Fruit fly (Drosophila melanogaster) whole organism, embryonic: ENCODE measurements around the gene CG14054.

ENCODE experiments used
- ATbp ChIP-seq: fragments of 200-800 bp; sonication (Bioruptor generic); optimal IDR thresholded peaks from 2 replicates; lab custom pipeline; 2017; ENCODE audit warnings: missing biosample characterization, mild to moderate bottlenecking, missing genetic modification characterization, missing genetic modification reagents
- Awh ChIP-seq: fragments of 200-800 bp; sonication (Bioruptor generic); IDR thresholded peaks from 2 replicates; pipeline ENCODE4, ENCODE4 v1.3.6; 2022; ENCODE audit warnings: missing biosample characterization, missing genetic modification characterization
- BtbVII ChIP-seq: fragments of 200-800 bp; sonication (Bioruptor generic); optimal IDR thresholded peaks from 3 replicates; lab custom pipeline; 2017; ENCODE audit warnings: missing biosample characterization, mild to moderate bottlenecking, missing genetic modification characterization
- CG10267 ChIP-seq: fragments of 200-800 bp; sonication (Bioruptor generic); optimal IDR thresholded peaks from 2 replicates; lab custom pipeline; 2018; ENCODE audit warnings: missing biosample characterization, mild to moderate bottlenecking, missing genetic modification characterization, moderate library complexity
- CG11560 ChIP-seq: fragments of 200-800 bp; sonication (Bioruptor generic); IDR thresholded peaks from 3 replicates; pipeline ENCODE4 v1.3.6; 2022; ENCODE audit warnings: missing biosample characterization, missing genetic modification characterization
- CG12236 ChIP-seq: fragments of 200-800 bp; sonication (Bioruptor generic); optimal IDR thresholded peaks from 2 replicates; lab custom pipeline; 2016; ENCODE audit warnings: missing biosample characterization, missing genetic modification characterization
- CG15696 ChIP-seq: fragments of 200-800 bp; sonication (Bioruptor generic); optimal IDR thresholded peaks from 2 replicates; lab custom pipeline; 2019; ENCODE audit warnings: missing biosample characterization, mild to moderate bottlenecking, missing genetic modification characterization, moderate library complexity
- CG17186 ChIP-seq: fragments of 200-800 bp; sonication (Bioruptor generic); optimal IDR thresholded peaks from 3 replicates; lab custom pipeline; 2017; ENCODE audit warnings: missing biosample characterization, missing genetic modification reagents, missing genetic modification characterization
- CG17385 ChIP-seq: fragments of 200-800 bp; sonication (Bioruptor generic); optimal IDR thresholded peaks from 3 replicates; lab custom pipeline; 2018; ENCODE audit warnings: missing biosample characterization, mild to moderate bottlenecking, missing genetic modification characterization
- CG18599 ChIP-seq: fragments of 200-800 bp; sonication (Bioruptor generic); optimal IDR thresholded peaks from 3 replicates; lab custom pipeline; 2017; ENCODE audit warnings: missing biosample characterization, missing genetic modification characterization, mild to moderate bottlenecking, moderate library complexity, missing genetic modification reagents
- CG2889 ChIP-seq: fragments of 200-800 bp; sonication (Bioruptor generic); IDR thresholded peaks from 3 replicates; pipeline ENCODE4 v1.3.6; 2022; ENCODE audit warnings: missing biosample characterization, missing genetic modification characterization
- CG3281 ChIP-seq: fragments of 200-800 bp; sonication (Bioruptor generic); optimal IDR thresholded peaks from 3 replicates; lab custom pipeline; 2017; ENCODE audit warnings: missing biosample characterization, mild to moderate bottlenecking, missing genetic modification characterization
- CG7372 ChIP-seq: fragments of 200-800 bp; sonication (Bioruptor generic); IDR thresholded peaks from 2 replicates; pipeline ENCODE4 v1.3.6; 2022; ENCODE audit warnings: missing biosample characterization, missing genetic modification characterization
- CG7556 ChIP-seq: fragments of 200-800 bp; sonication (Bioruptor generic); optimal IDR thresholded peaks from 2 replicates; lab custom pipeline; 2017; ENCODE audit warnings: missing biosample characterization, mild to moderate bottlenecking, missing genetic modification characterization
- CG7928 ChIP-seq: fragments of 200-800 bp; sonication (Bioruptor generic); optimal IDR thresholded peaks from 2 replicates; lab custom pipeline; 2017; ENCODE audit warnings: missing biosample characterization, mild to moderate bottlenecking, missing genetic modification characterization
- CG7987 ChIP-seq: fragments of 200-800 bp; sonication (Bioruptor generic); optimal IDR thresholded peaks from 2 replicates; lab custom pipeline; 2018; ENCODE audit warnings: missing biosample characterization, mild to moderate bottlenecking, missing genetic modification characterization, moderate library complexity
- CG8924 ChIP-seq: fragments of 200-800 bp; optimal IDR thresholded peaks from 3 replicates; lab custom pipeline; 2019; ENCODE audit warnings: missing biosample characterization, mild to moderate bottlenecking, missing genetic modification characterization, moderate library complexity
- CG9437 ChIP-seq: fragments of 200-800 bp; sonication (Bioruptor generic); optimal IDR thresholded peaks from 2 replicates; lab custom pipeline; 2018; ENCODE audit warnings: missing biosample characterization, mild to moderate bottlenecking, missing genetic modification characterization
- Dek ChIP-seq: fragments of 200-800 bp; sonication (Bioruptor generic); optimal IDR thresholded peaks from 3 replicates; lab custom pipeline; 2019; ENCODE audit warnings: missing biosample characterization, mild to moderate bottlenecking, missing genetic modification characterization, moderate library complexity
- Dip2 ChIP-seq: fragments of 200-800 bp; sonication (Bioruptor generic); IDR thresholded peaks from 2 replicates; pipeline ENCODE4 v1.3.6; 2022; ENCODE audit warnings: missing biosample characterization, missing genetic modification characterization
- Dref ChIP-seq: fragments of 200-800 bp; sonication (Bioruptor generic); IDR thresholded peaks from 2 replicates; pipeline ENCODE4 v1.3.6; 2022; ENCODE audit warnings: missing biosample characterization, missing genetic modification characterization
- E2f1 ChIP-seq: fragments of 200-800 bp; sonication (Bioruptor generic); IDR thresholded peaks from 2 replicates; pipeline ENCODE4 v1.3.6; 2022; ENCODE audit warnings: missing biosample characterization, missing genetic modification characterization
- Eip74EF ChIP-seq, 2 experiments: fragments of 200-800 bp in 1 of 2; fragments of >200 bp in 1 of 2; sonication (Bioruptor generic) in 1 of 2; optimal IDR thresholded peaks; 2 replicates each; lab custom pipeline; 2017 to 2019; ENCODE audit warnings: missing biosample characterization in 2 of 2, missing genetic modification characterization in 2 of 2, mild to moderate bottlenecking in 1 of 2, moderate library complexity in 1 of 2
- Elba2 ChIP-seq: fragments of 200-800 bp; sonication (Bioruptor generic); optimal IDR thresholded peaks from 3 replicates; lab custom pipeline; 2016; ENCODE audit warnings: missing biosample characterization, missing genetic modification characterization
- Gug ChIP-seq: fragments of 200-800 bp; sonication (Bioruptor generic); IDR thresholded peaks from 4 replicates; pipeline ENCODE4 v1.3.6; 2022; ENCODE audit warnings: missing biosample characterization, missing genetic modification characterization
- H2.0 ChIP-seq: fragments of 200-800 bp; sonication (Bioruptor generic); IDR thresholded peaks from 2 replicates; pipeline ENCODE4 v1.3.6; 2022; ENCODE audit warnings: missing biosample characterization, missing genetic modification characterization
- Kr ChIP-seq: fragments of 200-800 bp; sonication (Bioruptor generic); optimal IDR thresholded peaks from 2 replicates; lab custom pipeline; 2017; ENCODE audit warnings: missing biosample characterization, mild to moderate bottlenecking, missing genetic modification characterization
- NC2α ChIP-seq: fragments of 200-800 bp; sonication (Bioruptor generic); optimal IDR thresholded peaks from 2 replicates; lab custom pipeline; 2016; ENCODE audit warnings: missing biosample characterization, missing genetic modification characterization
- Nf-YB ChIP-seq: fragments of 200-800 bp; sonication (Bioruptor generic); optimal IDR thresholded peaks from 3 replicates; lab custom pipeline; 2019; ENCODE audit warnings: missing biosample characterization, mild to moderate bottlenecking, missing genetic modification characterization, moderate library complexity
- Poxn ChIP-seq: fragments of 200-800 bp; sonication (Bioruptor generic); IDR thresholded peaks from 2 replicates; pipeline ENCODE4 v1.3.6; 2022; ENCODE audit warnings: missing biosample characterization, missing genetic modification characterization
- Six4 ChIP-seq: fragments of 200-800 bp; sonication (Bioruptor generic); optimal IDR thresholded peaks from 2 replicates; lab custom pipeline; 2016; ENCODE audit warnings: missing biosample characterization, missing genetic modification characterization
- Usf ChIP-seq: fragments of 200-800 bp; sonication (Bioruptor generic); optimal IDR thresholded peaks from 2 replicates; lab custom pipeline; 2017; ENCODE audit warnings: missing genotype, missing biosample characterization, missing genetic modification characterization
- cato ChIP-seq: fragments of 200-800 bp; sonication (Bioruptor generic); optimal IDR thresholded peaks from 2 replicates; lab custom pipeline; 2016; ENCODE audit warnings: missing biosample characterization, missing genetic modification characterization, borderline replicate concordance
- caup ChIP-seq: fragments of 200-800 bp; sonication (Bioruptor generic); optimal IDR thresholded peaks from 3 replicates; lab custom pipeline; 2017; ENCODE audit warnings: missing biosample characterization, mild to moderate bottlenecking, missing genetic modification characterization, moderate library complexity; ENCODE audit not compliant: severe bottlenecking
- da ChIP-seq: fragments of 200-800 bp; sonication (Bioruptor generic); optimal IDR thresholded peaks from 2 replicates; lab custom pipeline; 2016; ENCODE audit warnings: missing biosample characterization, missing genetic modification characterization
- disco-r ChIP-seq: fragments of 200-800 bp; sonication (Bioruptor generic); optimal IDR thresholded peaks from 2 replicates; lab custom pipeline; 2016; ENCODE audit warnings: missing biosample characterization, missing genetic modification characterization
- dm ChIP-seq: fragments of 200-800 bp; sonication (Bioruptor generic); optimal IDR thresholded peaks from 3 replicates; lab custom pipeline; 2016; ENCODE audit warnings: missing biosample characterization, missing genetic modification characterization
- fd3F ChIP-seq: fragments of 200-800 bp; sonication (Bioruptor generic); optimal IDR thresholded peaks from 2 replicates; lab custom pipeline; 2018; ENCODE audit warnings: missing biosample characterization, mild to moderate bottlenecking, missing genetic modification characterization, moderate library complexity
- hkb ChIP-seq, 2 experiments: fragments of 200-800 bp in 1 of 2; fragments of >200 bp in 1 of 2; sonication (Bioruptor generic) in 1 of 2; IDR thresholded peaks in 1 of 2; optimal IDR thresholded peaks in 1 of 2; 2 replicates each; pipeline versions ENCODE4 v1.3.6 to Lab custom; 2017 to 2022; ENCODE audit warnings: missing biosample characterization in 1 of 2, missing genetic modification characterization in 1 of 2
- jing ChIP-seq: fragments of 200-800 bp; sonication (Bioruptor generic); optimal IDR thresholded peaks from 2 replicates; lab custom pipeline; 2018; ENCODE audit warnings: missing biosample characterization, mild to moderate bottlenecking, missing genetic modification characterization
- lbe ChIP-seq: fragments of 200-800 bp; sonication (Bioruptor generic); optimal IDR thresholded peaks from 2 replicates; lab custom pipeline; 2016; ENCODE audit warnings: missing biosample characterization, mild to moderate bottlenecking, missing genetic modification characterization
- lilli ChIP-seq: fragments of 200-800 bp; sonication (Bioruptor generic); optimal IDR thresholded peaks from 3 replicates; lab custom pipeline; 2016; ENCODE audit warnings: missing biosample characterization, missing genetic modification characterization
- nerfin-2 ChIP-seq: fragments of 200-800 bp; sonication (Bioruptor generic); IDR thresholded peaks from 2 replicates; pipeline ENCODE4 v1.3.6; 2022; ENCODE audit warnings: missing biosample characterization, missing genetic modification characterization; ENCODE audit not compliant: partially characterized antibody
- org-1 ChIP-seq: fragments of 200-800 bp; sonication (Bioruptor generic); optimal IDR thresholded peaks from 2 replicates; lab custom pipeline; 2017; ENCODE audit warnings: missing biosample characterization, missing genetic modification characterization
- p53 ChIP-seq: fragments of 200-800 bp; sonication (Bioruptor generic); optimal IDR thresholded peaks from 2 replicates; lab custom pipeline; 2016; ENCODE audit warnings: missing biosample characterization, missing genetic modification characterization
- scrt ChIP-seq: fragments of 200-800 bp; sonication (Bioruptor generic); optimal IDR thresholded peaks from 2 replicates; lab custom pipeline; 2018; ENCODE audit warnings: missing biosample characterization, mild to moderate bottlenecking, missing genetic modification characterization, moderate library complexity
- slbo ChIP-seq: fragments of 200-800 bp; sonication (Bioruptor generic); IDR thresholded peaks from 2 replicates; pipeline ENCODE4 v1.3.6; 2022; ENCODE audit warnings: missing biosample characterization, missing genetic modification characterization
- sna ChIP-seq: fragments of 200-800 bp; sonication (Bioruptor generic); IDR thresholded peaks from 2 replicates; pipeline ENCODE4 v1.3.6; 2022; ENCODE audit warnings: missing biosample characterization, missing genetic modification characterization; ENCODE audit not compliant: partially characterized antibody
- sob ChIP-seq: fragments of 200-800 bp; sonication (Bioruptor generic); IDR thresholded peaks from 2 replicates; pipeline ENCODE4 v1.3.6; 2022; ENCODE audit warnings: missing biosample characterization, missing genetic modification characterization
- sqz ChIP-seq: fragments of 200-800 bp; sonication (Bioruptor generic); optimal IDR thresholded peaks from 3 replicates; lab custom pipeline; 2018; ENCODE audit warnings: missing biosample characterization, mild to moderate bottlenecking, missing genetic modification characterization

The CG14054 gene

DNA sequence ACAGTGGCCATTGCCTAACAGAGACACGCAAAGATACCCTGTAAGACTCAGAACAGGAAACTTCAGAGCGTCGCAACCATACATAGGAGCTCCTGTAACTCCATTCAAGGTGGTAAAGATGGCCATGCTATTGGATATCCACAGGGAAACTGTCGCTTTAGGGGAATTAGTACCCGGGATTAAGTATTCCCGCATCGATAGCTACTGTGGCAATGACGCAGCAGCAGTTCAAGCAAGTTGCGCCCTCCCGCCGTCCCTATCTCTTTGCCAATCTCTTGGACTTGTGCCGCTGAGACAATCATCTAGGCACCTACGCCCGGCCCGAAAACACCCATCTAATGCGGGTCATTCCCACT lies 4.5 kb upstream of the CG14054 start (continued):
- peak; percentile 46 for TF ChIP-seq ATbp
- no peak for TF ChIP-seq CG15696 (tag; lab: Kevin White, UChicago)
- TF ChIP-seq CG7928 (GFP tag; lab: Kevin White, UChicago): no peak
- TF ChIP-seq CG7556 (GFP tag; lab: Kevin White, UChicago): peak; percentile 47
- TF ChIP-seq sqz (GFP tag; lab: Kevin White, UChicago): no peak
- no peak for TF ChIP-seq Kr
- peak; percentile 66 for TF ChIP-seq H2.0
- TF ChIP-seq Dek (tag; lab: Kevin White, UChicago): peak; percentile 58
- no peak for TF ChIP-seq Nf-YB (GFP tag; lab: Kevin White, UChicago)
- peak; percentile 80 for TF ChIP-seq CG18599 (GFP tag; lab: Kevin White, UChicago)
- TF ChIP-seq CG17186 (GFP tag; lab: Kevin White, UChicago): no peak
- TF ChIP-seq E2f1: peak; percentile 41; the same call in 1 of the 2 replicates
- peak; percentile 14 for TF ChIP-seq Six4 (GFP tag; lab: Kevin White, UChicago)
- peak; percentile 55 for TF ChIP-seq fd3F (GFP tag; lab: Kevin White, UChicago)
- peak; percentile 43 for TF ChIP-seq Usf
- TF ChIP-seq sob (GFP tag; lab: Robert Waterston, UW): peak; percentile 77
- TF ChIP-seq slbo (GFP tag; lab: Robert Waterston, UW): peak; percentile 76
- TF ChIP-seq lilli: peak; percentile 58
- TF ChIP-seq Awh (GFP tag; lab: Robert Waterston, UW): no peak
- TF ChIP-seq CG7987 (GFP tag; lab: Kevin White, UChicago): peak; percentile 42
- peak; percentile 59 for TF ChIP-seq BtbVII
- no peak for TF ChIP-seq p53 (GFP tag; lab: Kevin White, UChicago)
- no peak for TF ChIP-seq CG11560 (tag; lab: Robert Waterston, UW)
- TF ChIP-seq CG10267: peak; percentile 15
- peak; percentile 63; the same call in 2 of the 4 replicates for TF ChIP-seq Gug (GFP tag; lab: Robert Waterston, UW)
- peak in 1 of 2 experiments; percentile 6 for TF ChIP-seq Eip74EF (GFP tag; optimal IDR thresholded peaks at IDR 0.05; lab: Kevin White, UChicago)
- TF ChIP-seq CG9437 (GFP tag; lab: Kevin White, UChicago): peak; percentile 21
- peak; percentile 76 for TF ChIP-seq CG3281
- no peak for TF ChIP-seq nerfin-2 (GFP tag; lab: Robert Waterston, UW)
- TF ChIP-seq CG2889 (GFP tag; lab: Robert Waterston, UW): no peak
- TF ChIP-seq Dref (GFP tag; lab: Robert Waterston, UW): no peak
- peak; percentile 22; the same call in 1 of the 2 replicates for TF ChIP-seq Poxn (GFP tag; lab: Robert Waterston, UW)
- TF ChIP-seq org-1: peak; percentile 56
- no peak for TF ChIP-seq dm (GFP tag; lab: Kevin White, UChicago)
- peak; percentile 78 for TF ChIP-seq CG7372
- TF ChIP-seq CG12236 (GFP tag; lab: Kevin White, UChicago): no peak
- TF ChIP-seq jing (GFP tag; lab: Kevin White, UChicago): no peak
- TF ChIP-seq NC2α (GFP tag; lab: Kevin White, UChicago): no peak
- TF ChIP-seq CG8924 (tag; lab: Kevin White, UChicago): peak; percentile 37
- peak; percentile 43 for TF ChIP-seq scrt (GFP tag; lab: Kevin White, UChicago)
- no peak for TF ChIP-seq disco-r (GFP tag; lab: Kevin White, UChicago)
- TF ChIP-seq cato (GFP tag; lab: Kevin White, UChicago): no peak
- TF ChIP-seq Dip2 (GFP tag; lab: Robert Waterston, UW): no peak
- peak; percentile 53 for TF ChIP-seq CG17385 (GFP tag; lab: Kevin White, UChicago)
- no peak for TF ChIP-seq da (GFP tag; lab: Kevin White, UChicago)
- no peak for TF ChIP-seq hkb (optimal IDR thresholded peaks at IDR 0.05; lab: Kevin White, UChicago)
- TF ChIP-seq hkb (GFP tag; IDR thresholded peaks at IDR 0.05; lab: Robert Waterston, UW): peak; percentile 72
- no peak for TF ChIP-seq sna (GFP tag; lab: Robert Waterston, UW)
- peak; percentile 72 for TF ChIP-seq caup
- TF ChIP-seq lbe: no peak
- no peak for TF ChIP-seq Elba2
